Fruit fly (Drosophila melanogaster) whole organism, embryonic: Measurements from ENCODE around the gene Vps53.

Source experiments
- B-H1 ChIP-seq: fragments of 200-800 bp; sonication (Bioruptor generic); IDR thresholded peaks from 3 replicates; pipeline ENCODE4 v1.3.6; 2022; ENCODE audit warnings: missing biosample characterization, missing genetic modification characterization
- BtbVII ChIP-seq: fragments of 200-800 bp; sonication (Bioruptor generic); optimal IDR thresholded peaks from 3 replicates; lab custom pipeline; 2017; ENCODE audit warnings: missing biosample characterization, mild to moderate bottlenecking, missing genetic modification characterization
- Bteb2 ChIP-seq: fragments of 200-800 bp; sonication (Bioruptor generic); optimal IDR thresholded peaks from 2 replicates; lab custom pipeline; 2016; ENCODE audit warnings: missing biosample characterization, missing genetic modification characterization
- CG10321 ChIP-seq: fragments of 200-800 bp; sonication (Bioruptor generic); IDR thresholded peaks from 2 replicates; pipeline ENCODE4 v1.3.6; 2022; ENCODE audit warnings: missing biosample characterization, missing genetic modification characterization
- CG11093 ChIP-seq: fragments of 200-800 bp; sonication (Bioruptor generic); IDR thresholded peaks from 3 replicates; pipeline ENCODE4 v1.3.6; 2022; ENCODE audit warnings: missing biosample characterization, missing genetic modification characterization
- CG11723 ChIP-seq: fragments of 200-800 bp; sonication (Bioruptor generic); optimal IDR thresholded peaks from 2 replicates; lab custom pipeline; 2017; ENCODE audit warnings: missing biosample characterization, mild to moderate bottlenecking, missing genetic modification characterization
- CG12219 ChIP-seq: fragments of 200-800 bp; sonication (Bioruptor generic); optimal IDR thresholded peaks from 3 replicates; lab custom pipeline; 2018; ENCODE audit warnings: missing biosample characterization, mild to moderate bottlenecking, missing genetic modification characterization
- CG13296 ChIP-seq: fragments of 200-800 bp; sonication (Bioruptor generic); optimal IDR thresholded peaks from 3 replicates; lab custom pipeline; 2018; ENCODE audit warnings: missing biosample characterization, mild to moderate bottlenecking, missing genetic modification characterization
- CG15269 ChIP-seq: fragments of 200-800 bp; sonication (Bioruptor generic); optimal IDR thresholded peaks from 2 replicates; lab custom pipeline; 2018; ENCODE audit warnings: missing biosample characterization, mild to moderate bottlenecking, missing genetic modification characterization, moderate library complexity
- CG17361 ChIP-seq: fragments of 200-800 bp; sonication (Bioruptor generic); IDR thresholded peaks from 3 replicates; pipeline ENCODE4 v1.3.6; 2022; ENCODE audit warnings: missing biosample characterization, missing genetic modification characterization
- CG17568 ChIP-seq: fragments of 200-800 bp; sonication (Bioruptor generic); optimal IDR thresholded peaks from 2 replicates; lab custom pipeline; 2018; ENCODE audit warnings: missing biosample characterization, mild to moderate bottlenecking, missing genetic modification characterization, moderate library complexity
- CG17612 ChIP-seq: fragments of 200-800 bp; sonication (Bioruptor generic); IDR thresholded peaks from 2 replicates; pipeline ENCODE4 v1.3.6; 2022; ENCODE audit warnings: missing biosample characterization, missing genetic modification characterization
- CG18619 ChIP-seq: fragments of 200-800 bp; sonication (Bioruptor generic); optimal IDR thresholded peaks from 3 replicates; lab custom pipeline; 2017; ENCODE audit warnings: missing biosample characterization, mild to moderate bottlenecking, missing genetic modification characterization
- CG18764 ChIP-seq: fragments of 200-800 bp; sonication (Bioruptor generic); optimal IDR thresholded peaks from 3 replicates; lab custom pipeline; 2016; ENCODE audit warnings: missing biosample characterization, missing genetic modification characterization
- CG30020 ChIP-seq: fragments of 200-800 bp; optimal IDR thresholded peaks from 2 replicates; lab custom pipeline; 2019; ENCODE audit warnings: missing biosample characterization, mild to moderate bottlenecking, missing genetic modification characterization, moderate library complexity
- CG31388 ChIP-seq: fragments of 200-800 bp; sonication (Bioruptor generic); optimal IDR thresholded peaks from 2 replicates; lab custom pipeline; 2016; ENCODE audit warnings: missing biosample characterization, missing genetic modification characterization
- CG3847 ChIP-seq: fragments of 200-800 bp; sonication (Bioruptor generic); IDR thresholded peaks from 2 replicates; pipeline ENCODE4 v1.3.6; 2022; ENCODE audit warnings: missing biosample characterization, missing genetic modification characterization
- CG42726 ChIP-seq: fragments of 200-800 bp; sonication (Bioruptor generic); IDR thresholded peaks from 2 replicates; pipeline ENCODE4 v1.3.6; 2022; ENCODE audit warnings: missing biosample characterization, missing genetic modification characterization; ENCODE audit not compliant: partially characterized antibody
- CG4282 ChIP-seq: fragments of 200-800 bp; sonication (Bioruptor generic); optimal IDR thresholded peaks from 2 replicates; lab custom pipeline; 2016; ENCODE audit warnings: missing biosample characterization, missing genetic modification characterization
- CG4617 ChIP-seq: fragments of 200-800 bp; sonication (Bioruptor generic); optimal IDR thresholded peaks from 3 replicates; lab custom pipeline; 2016; ENCODE audit warnings: missing biosample characterization, missing genetic modification characterization, borderline replicate concordance
- CG6272 ChIP-seq: fragments of 200-800 bp; sonication (Bioruptor generic); IDR thresholded peaks from 2 replicates; pipeline ENCODE4 v1.3.6; 2022; ENCODE audit warnings: missing biosample characterization, missing genetic modification characterization
- CG6654 ChIP-seq: fragments of 200-800 bp; sonication (Bioruptor generic); optimal IDR thresholded peaks from 2 replicates; lab custom pipeline; 2017; ENCODE audit warnings: missing biosample characterization, mild to moderate bottlenecking, missing genetic modification characterization
- CG6689 ChIP-seq: fragments of 200-800 bp; sonication (Bioruptor generic); IDR thresholded peaks from 2 replicates; pipeline ENCODE4 v1.3.6; 2022; ENCODE audit warnings: missing biosample characterization, missing genetic modification characterization
- CG9437 ChIP-seq: fragments of 200-800 bp; sonication (Bioruptor generic); optimal IDR thresholded peaks from 2 replicates; lab custom pipeline; 2018; ENCODE audit warnings: missing biosample characterization, mild to moderate bottlenecking, missing genetic modification characterization
- CTCF ChIP-seq: fragments of 200-800 bp; sonication (Bioruptor generic); optimal IDR thresholded peaks from 2 replicates; lab custom pipeline; 2017; ENCODE audit warnings: missing biosample characterization, mild to moderate bottlenecking, missing genetic modification characterization, moderate library complexity
- Dll ChIP-seq: fragments of 200-800 bp; sonication (Bioruptor generic); IDR thresholded peaks from 4 replicates; pipeline ENCODE4 v1.3.6; 2022; ENCODE audit warnings: missing biosample characterization, missing genetic modification characterization; ENCODE audit not compliant: partially characterized antibody
- Eip74EF ChIP-seq, 2 experiments: fragments of 200-800 bp in 1 of 2; fragments of >200 bp in 1 of 2; sonication (Bioruptor generic) in 1 of 2; optimal IDR thresholded peaks; 2 replicates each; lab custom pipeline; 2017 to 2019; ENCODE audit warnings: missing biosample characterization in 2 of 2, missing genetic modification characterization in 2 of 2, mild to moderate bottlenecking in 1 of 2, moderate library complexity in 1 of 2
- Hmx ChIP-seq: fragments of 200-800 bp; sonication (Bioruptor generic); optimal IDR thresholded peaks from 2 replicates; lab custom pipeline; 2016; ENCODE audit warnings: missing biosample characterization, missing genetic modification characterization
- Lhr ChIP-seq: fragments of 200-800 bp; sonication (Bioruptor generic); optimal IDR thresholded peaks from 3 replicates; lab custom pipeline; 2017; ENCODE audit warnings: mild to moderate bottlenecking, missing biosample characterization, missing genetic modification reagents, missing genetic modification characterization
- Oaz ChIP-seq: fragments of 200-800 bp; sonication (Bioruptor generic); IDR thresholded peaks from 2 replicates; pipeline ENCODE4 v1.3.6; 2022; ENCODE audit warnings: missing biosample characterization, missing genetic modification characterization
- PHDP ChIP-seq: fragments of 200-800 bp; sonication (Bioruptor generic); optimal IDR thresholded peaks from 3 replicates; lab custom pipeline; 2018; ENCODE audit warnings: missing biosample characterization, mild to moderate bottlenecking, missing genetic modification characterization, moderate library complexity
- Taf1 ChIP-seq: fragments of 200-800 bp; sonication (Bioruptor generic); IDR thresholded peaks from 2 replicates; pipeline ENCODE4 v1.3.6; 2022; ENCODE audit warnings: missing biosample characterization, missing genetic modification characterization
- YL-1 ChIP-seq: fragments of 200-800 bp; sonication (Bioruptor generic); optimal IDR thresholded peaks from 3 replicates; lab custom pipeline; 2017; ENCODE audit warnings: missing biosample characterization, mild to moderate bottlenecking, missing genetic modification characterization
- abd-A ChIP-seq: fragments of 200-800 bp; sonication (Bioruptor generic); optimal IDR thresholded peaks from 3 replicates; lab custom pipeline; 2019; ENCODE audit warnings: missing biosample characterization, mild to moderate bottlenecking, missing genetic modification characterization, moderate library complexity
- bbx ChIP-seq: fragments of 200-800 bp; sonication (Bioruptor generic); IDR thresholded peaks from 2 replicates; pipeline ENCODE4 v1.3.6; 2022; ENCODE audit warnings: missing biosample characterization, missing genetic modification characterization; ENCODE audit not compliant: partially characterized antibody
- bowl ChIP-seq: fragments of 200-800 bp; sonication (Bioruptor generic); IDR thresholded peaks from 2 replicates; pipeline ENCODE4 v1.3.6; 2022; ENCODE audit warnings: missing biosample characterization, missing genetic modification characterization
- br ChIP-seq: fragments of >200 bp; optimal IDR thresholded peaks from 2 replicates; lab custom pipeline; 2017
- cwo ChIP-seq: fragments of 200-800 bp; sonication (Bioruptor generic); optimal IDR thresholded peaks from 3 replicates; lab custom pipeline; 2017; ENCODE audit warnings: missing biosample characterization, missing genetic modification characterization, mild to moderate bottlenecking, moderate library complexity, missing genetic modification reagents
- en ChIP-seq: fragments of 200-800 bp; sonication (Bioruptor generic); optimal IDR thresholded peaks from 2 replicates; lab custom pipeline; 2016; ENCODE audit warnings: missing biosample characterization, missing genetic modification characterization
- fd3F ChIP-seq: fragments of 200-800 bp; sonication (Bioruptor generic); optimal IDR thresholded peaks from 2 replicates; lab custom pipeline; 2018; ENCODE audit warnings: missing biosample characterization, mild to moderate bottlenecking, missing genetic modification characterization, moderate library complexity
- ftz-f1 ChIP-seq: fragments of 200-800 bp; sonication (Bioruptor generic); optimal IDR thresholded peaks from 2 replicates; lab custom pipeline; 2016; ENCODE audit warnings: missing biosample characterization, missing genetic modification characterization
- gro ChIP-seq: fragments of 200-800 bp; sonication (Bioruptor generic); optimal IDR thresholded peaks from 2 replicates; lab custom pipeline; 2016; ENCODE audit warnings: missing biosample characterization, missing genetic modification characterization
- hth ChIP-seq: fragments of >200 bp; optimal IDR thresholded peaks from 2 replicates; lab custom pipeline; 2017; ENCODE audit warnings: inconsistent platforms
- jigr1 ChIP-seq: fragments of 200-800 bp; sonication (Bioruptor generic); IDR thresholded peaks from 3 replicates; pipeline ENCODE4 v1.3.6; 2022; ENCODE audit warnings: missing biosample characterization, missing genetic modification characterization
- lmd ChIP-seq: fragments of 200-800 bp; sonication (Bioruptor generic); IDR thresholded peaks from 2 replicates; pipeline ENCODE4 v1.3.6; 2022; ENCODE audit warnings: missing biosample characterization, missing genetic modification characterization
- nom ChIP-seq: fragments of 200-800 bp; sonication (Bioruptor generic); optimal IDR thresholded peaks from 2 replicates; lab custom pipeline; 2017; ENCODE audit warnings: missing biosample characterization, missing genetic modification characterization, mild to moderate bottlenecking, moderate library complexity, missing genetic modification reagents
- odd ChIP-seq: fragments of 200-800 bp; sonication (Bioruptor generic); optimal IDR thresholded peaks from 2 replicates; lab custom pipeline; 2017; ENCODE audit warnings: missing biosample characterization, mild to moderate bottlenecking, missing genetic modification characterization
- onecut ChIP-seq: fragments of 200-800 bp; sonication (Bioruptor generic); IDR thresholded peaks from 2 replicates; pipeline ENCODE4 v1.3.6; 2022; ENCODE audit warnings: missing biosample characterization, missing genetic modification characterization
- phol ChIP-seq: fragments of 200-800 bp; sonication (Bioruptor generic); optimal IDR thresholded peaks from 3 replicates; lab custom pipeline; 2018; ENCODE audit warnings: missing biosample characterization, mild to moderate bottlenecking, missing genetic modification characterization, moderate library complexity
- ssp ChIP-seq: fragments of 200-800 bp; sonication (Bioruptor generic); IDR thresholded peaks from 2 replicates; pipeline ENCODE4 v1.3.6; 2022; ENCODE audit warnings: missing biosample characterization, missing genetic modification characterization
- twi ChIP-seq: fragments of 200-800 bp; optimal IDR thresholded peaks from 2 replicates; lab custom pipeline; 2019; ENCODE audit warnings: missing biosample characterization, mild to moderate bottlenecking, missing genetic modification characterization, moderate library complexity
- yki ChIP-seq: fragments of >200 bp; optimal IDR thresholded peaks from 3 replicates; lab custom pipeline; 2018

Vps53 gene

DNA sequence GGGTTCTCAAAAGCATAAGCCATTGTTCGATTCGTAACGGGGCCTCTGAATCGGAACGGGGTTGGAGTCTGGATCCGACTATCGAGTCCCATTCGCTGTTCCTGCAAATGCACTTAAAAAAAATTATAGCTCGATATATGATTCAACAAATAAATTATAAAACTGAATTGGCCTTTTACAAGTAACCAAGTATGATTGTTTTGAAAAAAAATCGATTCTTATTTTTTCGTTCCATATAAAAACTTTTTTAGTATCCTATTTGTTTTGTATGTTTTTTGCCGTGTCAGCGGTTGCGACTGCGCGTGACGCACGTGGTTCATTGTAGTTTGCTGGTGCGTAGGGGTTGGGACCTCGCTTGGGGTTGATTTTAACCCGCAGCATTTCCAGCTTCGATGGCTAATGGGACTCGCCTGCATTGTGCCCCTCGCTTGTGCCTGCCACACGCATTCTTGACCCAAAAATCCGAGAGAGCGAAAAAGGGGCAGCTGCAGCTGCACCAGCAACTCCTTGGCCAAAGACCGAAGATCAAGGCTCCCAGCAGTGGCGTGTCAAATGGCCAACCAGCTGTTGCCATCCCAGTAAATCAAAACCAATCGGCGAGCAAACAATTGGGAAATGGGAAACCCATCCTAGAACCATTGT lies 35.1 kb downstream of the Vps53 start (continued):
- TF ChIP-seq Taf1 (GFP tag; lab: Robert Waterston, UW), result no peak
- TF ChIP-seq odd (GFP tag; lab: Kevin White, UChicago), result no peak
- peak; percentile 36 for TF ChIP-seq CG12219 (GFP tag; lab: Kevin White, UChicago)
- TF ChIP-seq Eip74EF (GFP tag; optimal IDR thresholded peaks at IDR 0.05; lab: Kevin White, UChicago), result no peak
- no peak for TF ChIP-seq Dll (GFP tag; lab: Robert Waterston, UW)
- TF ChIP-seq br (lab: Kevin White, UChicago), result no peak
- no peak for TF ChIP-seq PHDP (tag; lab: Kevin White, UChicago)
- peak; percentile 26 for TF ChIP-seq CG18764 (GFP tag; lab: Kevin White, UChicago)
- TF ChIP-seq CG15269, result no peak
- no peak for TF ChIP-seq CG6272 (GFP tag; lab: Robert Waterston, UW)
- TF ChIP-seq yki (lab: Kevin White, UChicago), result no peak
- no peak for TF ChIP-seq fd3F
- no peak for TF ChIP-seq CG42726 (GFP tag; lab: Robert Waterston, UW)
- no peak for TF ChIP-seq CG11093 (GFP tag; lab: Robert Waterston, UW)
- peak; percentile 21 for TF ChIP-seq CG4617
- peak; percentile 52; the same call in 1 of the 2 replicates for TF ChIP-seq lmd
- peak; percentile 9 for TF ChIP-seq CG11723 (GFP tag; lab: Kevin White, UChicago)
- peak; percentile 83 for TF ChIP-seq CG6689 (GFP tag; lab: Robert Waterston, UW)
- no peak for TF ChIP-seq bbx (GFP tag; lab: Robert Waterston, UW)
- TF ChIP-seq CG17568, result no peak
- TF ChIP-seq twi (tag; lab: Kevin White, UChicago), result peak; percentile 80
- peak; percentile 75 for TF ChIP-seq CG17361
- TF ChIP-seq CG10321 (GFP tag; lab: Robert Waterston, UW), result no peak
- TF ChIP-seq gro (GFP tag; lab: Kevin White, UChicago), result no peak
- TF ChIP-seq CG13296, result no peak
- TF ChIP-seq onecut, result peak; percentile 61
- TF ChIP-seq ftz-f1 (GFP tag; lab: Kevin White, UChicago), result no peak
- no peak for TF ChIP-seq CG9437 (GFP tag; lab: Kevin White, UChicago)
- no peak; the same call in 1 of the 2 replicates for TF ChIP-seq CG17612 (GFP tag; lab: Robert Waterston, UW)
- no peak for TF ChIP-seq CG4282 (GFP tag; lab: Kevin White, UChicago)
- TF ChIP-seq B-H1 (GFP tag; lab: Robert Waterston, UW), result no peak
- no peak for TF ChIP-seq hth (lab: Kevin White, UChicago)
- no peak for TF ChIP-seq Hmx
- no peak for TF ChIP-seq CG6654 (GFP tag; lab: Kevin White, UChicago)
- TF ChIP-seq Lhr, result no peak
- TF ChIP-seq ssp (GFP tag; lab: Robert Waterston, UW), result 0 out of 2 replicates have a peak, but pooled peaks have one; percentile 21
- no peak for TF ChIP-seq Oaz (GFP tag; lab: Robert Waterston, UW)
- no peak for TF ChIP-seq cwo
- no peak for TF ChIP-seq jigr1 (GFP tag; lab: Robert Waterston, UW)
- TF ChIP-seq bowl (GFP tag; lab: Robert Waterston, UW), result no peak
- TF ChIP-seq abd-A (tag; lab: Kevin White, UChicago), result no peak
- TF ChIP-seq CG31388 (GFP tag; lab: Kevin White, UChicago), result no peak
- TF ChIP-seq nom (GFP tag; lab: Kevin White, UChicago), result no peak
- no peak for TF ChIP-seq CTCF (GFP tag; lab: Kevin White, UChicago)
- TF ChIP-seq phol, result peak; percentile 80
- peak; percentile 22 for TF ChIP-seq CG30020 (tag; lab: Kevin White, UChicago)
- no peak for TF ChIP-seq BtbVII (GFP tag; lab: Kevin White, UChicago)
- peak; percentile 52 for TF ChIP-seq en (GFP tag; lab: Kevin White, UChicago)
- TF ChIP-seq CG18619, result peak; percentile 11
- no peak for TF ChIP-seq YL-1 (GFP tag; lab: Kevin White, UChicago)
- TF ChIP-seq Bteb2 (GFP tag; lab: Kevin White, UChicago), result no peak
- 0 out of 2 replicates have a peak, but pooled peaks have one; percentile 20 for TF ChIP-seq CG3847 (GFP tag; lab: Robert Waterston, UW)
